Worm (Caenorhabditis elegans) whole organism, L4 larva: ENCODE results near the gene T27E7.9.

Experiments
- D1046.2 ChIP-seq: fragments of 200-800 bp; sonication (Bioruptor generic); IDR thresholded peaks from 2 replicates; pipeline ENCODE4 v1.3.6; 2022; ENCODE audit warnings: missing genetic modification characterization, missing compliant biosample characterization
- T26A8.4 ChIP-seq: fragments of 200-800 bp; sonication (Bioruptor generic); IDR thresholded peaks from 2 replicates; pipeline ENCODE4 v1.3.6; 2022; ENCODE audit warnings: missing genetic modification characterization, missing compliant biosample characterization
- Y5F2A.4 ChIP-seq: fragments of 200-800 bp; sonication (Bioruptor generic); optimal IDR thresholded peaks from 2 replicates; lab custom pipeline; 2018; ENCODE audit warnings: mild to moderate bottlenecking, missing genetic modification characterization, missing compliant biosample characterization
- aha-1 ChIP-seq: fragments of 150-350 bp; peaks from one replicate; lab custom pipeline; 2014; ENCODE audit warnings: missing biosample characterization, missing genetic modification characterization
- ama-1 ChIP-seq: fragments of 150-350 bp; optimal IDR thresholded peaks from 2 replicates; lab custom pipeline; 2014; ENCODE audit warnings: inconsistent platforms, mixed read lengths
- arid-1 ChIP-seq: fragments of 200-800 bp; sonication (Bioruptor generic); conservative IDR thresholded peaks from 2 replicates; pipeline ENCODE4 v1.3.6; 2022; ENCODE audit warnings: missing genetic modification reagents, missing genetic modification characterization, missing compliant biosample characterization
- ceh-20 ChIP-seq: fragments of 200-800 bp; sonication (Bioruptor generic); IDR thresholded peaks from 2 replicates; pipeline ENCODE4 v1.3.6; 2022; ENCODE audit warnings: missing genetic modification reagents, missing genetic modification characterization, missing compliant biosample characterization
- ceh-28 ChIP-seq: fragments of 150-350 bp; optimal IDR thresholded peaks from 2 replicates; lab custom pipeline; 2014; ENCODE audit warnings: missing biosample characterization, missing genetic modification reagents, missing genetic modification characterization
- ceh-62 ChIP-seq: sonication (generic microtip); optimal IDR thresholded peaks from 2 replicates; lab custom pipeline; 2017; ENCODE audit warnings: missing biosample characterization, missing genetic modification characterization
- ces-1 ChIP-seq: fragments of 150-350 bp; sonication (generic microtip); optimal IDR thresholded peaks from 4 replicates; lab custom pipeline; 2014; ENCODE audit warnings: missing biosample characterization, missing genetic modification reagents, missing genetic modification characterization
- dmd-8 ChIP-seq: fragments of 200-800 bp; sonication (Bioruptor generic); IDR thresholded peaks from 2 replicates; pipeline ENCODE4 v1.3.6; 2022; ENCODE audit warnings: missing genetic modification characterization, missing compliant biosample characterization
- duxl-1 ChIP-seq: sonication (generic microtip); optimal IDR thresholded peaks from 2 replicates; lab custom pipeline; 2016; ENCODE audit warnings: mild to moderate bottlenecking, missing genetic modification characterization, moderate library complexity, missing compliant biosample characterization; ENCODE audit not compliant: poor library complexity
- egl-27 ChIP-seq: sonication (generic microtip); optimal IDR thresholded peaks from 3 replicates; lab custom pipeline; 2017; ENCODE audit warnings: missing biosample characterization, missing genetic modification reagents, missing genetic modification characterization
- jun-1 ChIP-seq: fragments of 150-350 bp; optimal IDR thresholded peaks from 2 replicates; lab custom pipeline; 2014; ENCODE audit warnings: missing biosample characterization, missing genetic modification reagents, missing genetic modification characterization
- lin-1 ChIP-seq: fragments of 200-800 bp; sonication (Bioruptor generic); IDR thresholded peaks from 2 replicates; pipeline ENCODE4 v1.3.6; 2022; ENCODE audit warnings: missing genetic modification reagents, missing genetic modification characterization, missing compliant biosample characterization
- lin-13 ChIP-seq: fragments of 150-350 bp; optimal IDR thresholded peaks from 2 replicates; lab custom pipeline; 2014; ENCODE audit warnings: missing biosample characterization, missing genetic modification reagents, missing genetic modification characterization
- lin-15B ChIP-seq: fragments of 150-350 bp; sonication (generic microtip); optimal IDR thresholded peaks from 3 replicates; lab custom pipeline; 2014; ENCODE audit warnings: missing biosample characterization, missing genetic modification characterization
- lin-38 ChIP-seq: fragments of 200-800 bp; sonication (Bioruptor generic); IDR thresholded peaks from 2 replicates; pipeline ENCODE4 v1.3.6; 2022; ENCODE audit warnings: missing genetic modification reagents, missing genetic modification characterization, missing compliant biosample characterization
- lin-39 ChIP-seq: fragments of 150-350 bp; optimal IDR thresholded peaks from 2 replicates; lab custom pipeline; 2014; ENCODE audit warnings: missing biosample characterization, missing genetic modification reagents, missing genetic modification characterization
- lir-3 ChIP-seq: sonication (generic microtip); optimal IDR thresholded peaks from 2 replicates; lab custom pipeline; 2016; ENCODE audit warnings: mild to moderate bottlenecking, missing genetic modification characterization, missing compliant biosample characterization
- madf-9 ChIP-seq: fragments of 200-800 bp; sonication (Bioruptor generic); conservative IDR thresholded peaks from 2 replicates; pipeline ENCODE4 v1.3.6; 2022; ENCODE audit warnings: missing genetic modification reagents, missing genetic modification characterization, missing compliant biosample characterization
- mep-1 ChIP-seq: fragments of 150-350 bp; sonication (generic microtip); optimal IDR thresholded peaks from 3 replicates; lab custom pipeline; 2014; ENCODE audit warnings: missing biosample characterization, missing genetic modification characterization
- mxl-2 ChIP-seq: fragments of 200-800 bp; sonication (Bioruptor generic); conservative IDR thresholded peaks from 2 replicates; pipeline ENCODE4 v1.3.6; 2022; ENCODE audit warnings: missing genetic modification reagents, missing genetic modification characterization, missing compliant biosample characterization
- mxl-3 ChIP-seq: fragments of 200-800 bp; sonication (Bioruptor generic); optimal IDR thresholded peaks from 2 replicates; lab custom pipeline; 2018; ENCODE audit warnings: mild to moderate bottlenecking, missing genetic modification characterization, missing compliant biosample characterization
- nhr-10 ChIP-seq: fragments of 150-350 bp; optimal IDR thresholded peaks from 2 replicates; lab custom pipeline; 2014; ENCODE audit warnings: missing biosample characterization, missing genetic modification characterization
- nhr-102 ChIP-seq: sonication (generic microtip); optimal IDR thresholded peaks from 2 replicates; lab custom pipeline; 2016; ENCODE audit warnings: mild to moderate bottlenecking, missing genetic modification characterization, moderate library complexity, missing compliant biosample characterization
- nhr-11 ChIP-seq: fragments of 150-350 bp; optimal IDR thresholded peaks from 2 replicates; lab custom pipeline; 2014; ENCODE audit warnings: missing biosample characterization, missing genetic modification characterization
- nhr-111 ChIP-seq: fragments of 200-800 bp; sonication (Bioruptor generic); optimal IDR thresholded peaks from 2 replicates; lab custom pipeline; 2018; ENCODE audit warnings: mild to moderate bottlenecking, missing genetic modification characterization, missing compliant biosample characterization
- nhr-48 ChIP-seq: sonication (generic microtip); optimal IDR thresholded peaks from 2 replicates; lab custom pipeline; 2016; ENCODE audit warnings: mild to moderate bottlenecking, missing genetic modification characterization, missing compliant biosample characterization
- nhr-6 ChIP-seq: fragments of 150-350 bp; optimal IDR thresholded peaks from 2 replicates; lab custom pipeline; 2014; ENCODE audit warnings: missing biosample characterization, missing genetic modification characterization
- rbr-2 ChIP-seq: sonication (generic microtip); optimal IDR thresholded peaks from 2 replicates; lab custom pipeline; 2016; ENCODE audit warnings: missing genotype, missing genetic modification characterization, missing compliant biosample characterization
- sdz-12 ChIP-seq: fragments of 200-800 bp; sonication (Bioruptor generic); optimal IDR thresholded peaks from 2 replicates; lab custom pipeline; 2018; ENCODE audit warnings: mild to moderate bottlenecking, missing genetic modification characterization, missing compliant biosample characterization
- tra-1 ChIP-seq: fragments of 200-800 bp; sonication (Bioruptor generic); IDR thresholded peaks from 2 replicates; pipeline ENCODE4 v1.3.6; 2022; ENCODE audit warnings: missing genetic modification reagents, missing genetic modification characterization, missing compliant biosample characterization
- unc-130 ChIP-seq: sonication (generic microtip); optimal IDR thresholded peaks from 2 replicates; lab custom pipeline; 2016; ENCODE audit warnings: missing genetic modification reagents, missing genetic modification characterization, missing compliant biosample characterization
- vab-7 ChIP-seq: fragments of 200-800 bp; sonication (Bioruptor generic); IDR thresholded peaks from 2 replicates; pipeline ENCODE4 v1.3.6; 2022; ENCODE audit warnings: missing genetic modification reagents, missing genetic modification characterization, missing compliant biosample characterization

Gene T27E7.9

ce11 chrIV:14576471-14576870 lies 27.3 kb upstream of the T27E7.9 start (continued):
- TF ChIP-seq ceh-28 (tag; lab: Kevin White, UChicago) (no peak), arid-1 (peak; percentile 59), D1046.2 (no peak), rbr-2 (tag; lab: Kevin White, UChicago) (peak; percentile 3), ceh-62 (tag; lab: Kevin White, UChicago) (no peak), unc-130 (GFP tag; lab: Kevin White, UChicago) (peak; percentile 42), nhr-11 (tag; lab: Kevin White, UChicago) (no peak), nhr-10 (tag; lab: Kevin White, UChicago) (no peak), lin-15B (tag; lab: Kevin White, UChicago) (no peak), lin-38 (GFP tag; lab: Robert Waterston, UW) (no peak), tra-1 (GFP tag; lab: Robert Waterston, UW) (no peak), lin-39 (no peak), mxl-3 (GFP tag; lab: Kevin White, UChicago) (no peak), nhr-6 (tag; lab: Kevin White, UChicago) (peak; percentile 1), dmd-8 (GFP tag; lab: Robert Waterston, UW) (no peak), nhr-102 (tag; lab: Kevin White, UChicago) (no peak), egl-27 (tag; lab: Kevin White, UChicago) (no peak), nhr-48 (tag; lab: Kevin White, UChicago) (no peak), madf-9 (0 out of 2 replicates have a peak, but pooled peaks have one; percentile 10), ama-1 (lab: Kevin White, UChicago) (no peak), ceh-20 (no peak), Y5F2A.4 (no peak)

- TF ChIP-seq mxl-2 (GFP tag; lab: Robert Waterston, UW): no peak
- no peak for TF ChIP-seq vab-7
- TF ChIP-seq, all 104 proteins: peak for 0
These were observed 25.2 kb upstream of the T27E7.9 start, which contains the start of the genes Y57G11B.3 and Y57G11B.5 for ce11 chrIV:14574282-14574869. TSS of gene Y57G11B.3 (minus strand) at chrIV:14574382. TSS of gene Y57G11B.5 (plus strand) at chrIV:14574819.

DNA sequence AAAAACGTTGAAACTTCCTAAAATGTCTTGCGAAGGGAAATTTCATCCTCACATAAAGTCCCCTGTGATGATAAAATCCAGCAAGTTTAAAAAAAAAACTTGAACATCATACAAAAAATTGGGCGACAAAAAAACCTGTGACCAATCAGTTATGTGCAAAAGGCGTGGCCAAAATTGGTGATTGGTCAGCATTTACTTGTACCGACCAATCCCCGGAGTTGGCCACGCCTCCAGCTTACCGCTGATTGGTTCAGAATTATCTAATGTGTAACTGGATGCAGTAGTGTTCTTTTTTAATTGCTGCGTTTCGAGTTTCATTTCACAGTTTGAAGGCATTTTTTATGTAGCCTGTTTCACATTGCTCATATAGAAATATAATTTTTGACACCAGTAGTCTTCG lies 23.9 kb upstream of the T27E7.9 start:
- no peak for TF ChIP-seq lin-13 (GFP tag; lab: Kevin White, UChicago)

DNA sequence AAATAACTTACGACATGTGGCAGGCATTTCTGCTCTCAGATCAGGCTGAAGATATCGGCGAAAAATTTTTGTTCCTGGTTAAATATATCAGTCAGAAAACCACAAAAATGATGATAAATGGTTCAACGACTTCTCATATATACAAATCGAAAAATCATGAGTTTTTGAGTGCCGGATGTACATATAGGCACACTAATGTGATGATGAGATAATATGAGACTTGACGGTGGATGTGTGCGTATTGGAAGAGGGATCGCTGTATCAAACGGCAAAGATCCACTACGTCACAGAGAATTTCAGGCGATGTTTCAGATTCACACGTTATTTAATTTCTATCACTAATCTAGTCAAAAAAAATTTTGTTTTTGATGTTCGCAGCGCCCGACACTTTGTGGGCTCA lies 23.4 kb upstream of the T27E7.9 start, which contains the start of gene glb-34:
glb-34 (minus strand) TSS at position 101 of the 400 bp plus-strand sequence.
- TF ChIP-seq sdz-12 (no peak), Y5F2A.4 (no peak), jun-1 (tag; lab: Kevin White, UChicago) (no peak), lir-3 (tag; lab: Kevin White, UChicago) (no peak), aha-1 (tag; lab: Kevin White, UChicago) (no peak), T26A8.4 (no peak), duxl-1 (tag; lab: Kevin White, UChicago) (no peak), ces-1 (no peak)

ce11 chrIV:14571626-14572025 lies 22.4 kb upstream of the T27E7.9 start:
- TF ChIP-seq nhr-111 (GFP tag; lab: Kevin White, UChicago) (no peak), aha-1 (tag; lab: Kevin White, UChicago) (peak; percentile 94), mep-1 (no peak), lin-1 (no peak)
